Fruit fly (Drosophila melanogaster) whole organism, embryonic: ENCODE measurements around the gene CG42854.

Experiments
- Atf-2 ChIP-seq: fragments of 200-800 bp; sonication (Bioruptor generic); optimal IDR thresholded peaks from 2 replicates; lab custom pipeline; 2016; ENCODE audit warnings: missing biosample characterization, missing genetic modification characterization
- Bgb ChIP-seq: fragments of 200-800 bp; sonication (Bioruptor generic); IDR thresholded peaks from 2 replicates; pipeline ENCODE4 v1.3.6; 2022; ENCODE audit warnings: missing biosample characterization, missing genetic modification characterization; ENCODE audit not compliant: partially characterized antibody
- BtbVII ChIP-seq: fragments of 200-800 bp; sonication (Bioruptor generic); optimal IDR thresholded peaks from 3 replicates; lab custom pipeline; 2017; ENCODE audit warnings: missing biosample characterization, mild to moderate bottlenecking, missing genetic modification characterization
- CG1233 ChIP-seq: fragments of 200-800 bp; sonication (Bioruptor generic); optimal IDR thresholded peaks from 4 replicates; lab custom pipeline; 2018; ENCODE audit warnings: missing biosample characterization, mild to moderate bottlenecking, missing genetic modification characterization
- CG12942 ChIP-seq: fragments of 200-800 bp; sonication (Bioruptor generic); optimal IDR thresholded peaks from 3 replicates; lab custom pipeline; 2016; ENCODE audit warnings: missing biosample characterization, missing genetic modification characterization
- CG14667 ChIP-seq: fragments of 200-800 bp; sonication (Bioruptor generic); IDR thresholded peaks from 2 replicates; pipeline ENCODE4 v1.3.6; 2022; ENCODE audit warnings: missing biosample characterization, missing genetic modification characterization
- CG17568 ChIP-seq: fragments of 200-800 bp; sonication (Bioruptor generic); optimal IDR thresholded peaks from 2 replicates; lab custom pipeline; 2018; ENCODE audit warnings: missing biosample characterization, mild to moderate bottlenecking, missing genetic modification characterization, moderate library complexity
- CG17612 ChIP-seq: fragments of 200-800 bp; sonication (Bioruptor generic); IDR thresholded peaks from 2 replicates; pipeline ENCODE4 v1.3.6; 2022; ENCODE audit warnings: missing biosample characterization, missing genetic modification characterization
- CG1832 ChIP-seq: fragments of 200-800 bp; sonication (Bioruptor generic); optimal IDR thresholded peaks from 2 replicates; lab custom pipeline; 2017; ENCODE audit warnings: missing biosample characterization, mild to moderate bottlenecking, missing genetic modification characterization, inconsistent platforms
- CG30020 ChIP-seq: fragments of 200-800 bp; optimal IDR thresholded peaks from 2 replicates; lab custom pipeline; 2019; ENCODE audit warnings: missing biosample characterization, mild to moderate bottlenecking, missing genetic modification characterization, moderate library complexity
- CG3838 ChIP-seq: fragments of 200-800 bp; sonication (Bioruptor generic); optimal IDR thresholded peaks from 3 replicates; lab custom pipeline; 2016; ENCODE audit warnings: missing biosample characterization, missing genetic modification characterization
- CG6175 ChIP-seq: fragments of 200-800 bp; sonication (Bioruptor generic); IDR thresholded peaks from 3 replicates; pipeline ENCODE4 v1.3.6; 2022; ENCODE audit warnings: missing biosample characterization, missing genetic modification characterization
- CG7271 ChIP-seq: fragments of 200-800 bp; sonication (Bioruptor generic); optimal IDR thresholded peaks from 2 replicates; lab custom pipeline; 2018; ENCODE audit warnings: missing biosample characterization, mild to moderate bottlenecking, missing genetic modification characterization, moderate library complexity
- CG7839 ChIP-seq: fragments of 200-800 bp; sonication (Bioruptor generic); optimal IDR thresholded peaks from 3 replicates; lab custom pipeline; 2018; ENCODE audit warnings: missing biosample characterization, mild to moderate bottlenecking, missing genetic modification characterization, moderate library complexity
- CG7963 ChIP-seq: fragments of 200-800 bp; sonication (Bioruptor generic); IDR thresholded peaks from 3 replicates; pipeline ENCODE4 v1.3.6; 2022; ENCODE audit warnings: missing biosample characterization, missing genetic modification characterization; ENCODE audit not compliant: partially characterized antibody
- CG9797 ChIP-seq: fragments of 200-800 bp; sonication (Bioruptor generic); optimal IDR thresholded peaks from 3 replicates; lab custom pipeline; 2018; ENCODE audit warnings: missing biosample characterization, mild to moderate bottlenecking, missing genetic modification characterization
- D19A ChIP-seq: fragments of 200-800 bp; optimal IDR thresholded peaks from 3 replicates; lab custom pipeline; 2019; ENCODE audit warnings: missing biosample characterization, mild to moderate bottlenecking, missing genetic modification characterization, moderate library complexity
- Dref ChIP-seq: fragments of 200-800 bp; sonication (Bioruptor generic); IDR thresholded peaks from 2 replicates; pipeline ENCODE4 v1.3.6; 2022; ENCODE audit warnings: missing biosample characterization, missing genetic modification characterization
- HHEX ChIP-seq: fragments of 200-800 bp; sonication (Bioruptor generic); optimal IDR thresholded peaks from 3 replicates; lab custom pipeline; 2017; ENCODE audit warnings: missing biosample characterization, mild to moderate bottlenecking, missing genetic modification characterization, missing genetic modification reagents
- Hand ChIP-seq: fragments of 200-800 bp; sonication (Bioruptor generic); optimal IDR thresholded peaks from 2 replicates; lab custom pipeline; 2017; ENCODE audit warnings: mild to moderate bottlenecking, missing biosample characterization, missing genetic modification reagents, missing genetic modification characterization
- Hmr ChIP-seq: fragments of 200-800 bp; sonication (Bioruptor generic); optimal IDR thresholded peaks from 3 replicates; lab custom pipeline; 2017; ENCODE audit warnings: mild to moderate bottlenecking, missing biosample characterization, missing genetic modification reagents, missing genetic modification characterization
- Hmx ChIP-seq: fragments of 200-800 bp; sonication (Bioruptor generic); optimal IDR thresholded peaks from 2 replicates; lab custom pipeline; 2016; ENCODE audit warnings: missing biosample characterization, missing genetic modification characterization
- Jarid2 ChIP-seq: fragments of 200-800 bp; sonication (Bioruptor generic); optimal IDR thresholded peaks from 3 replicates; lab custom pipeline; 2017; ENCODE audit warnings: mild to moderate bottlenecking, missing biosample characterization, missing genetic modification reagents, missing genetic modification characterization
- Kr ChIP-seq: fragments of 200-800 bp; sonication (Bioruptor generic); optimal IDR thresholded peaks from 2 replicates; lab custom pipeline; 2017; ENCODE audit warnings: missing biosample characterization, mild to moderate bottlenecking, missing genetic modification characterization
- NC2α ChIP-seq: fragments of 200-800 bp; sonication (Bioruptor generic); optimal IDR thresholded peaks from 2 replicates; lab custom pipeline; 2016; ENCODE audit warnings: missing biosample characterization, missing genetic modification characterization
- Neu2 ChIP-seq: fragments of 200-800 bp; sonication (Bioruptor generic); optimal IDR thresholded peaks from 3 replicates; lab custom pipeline; 2016; ENCODE audit warnings: missing biosample characterization, missing genetic modification characterization, borderline replicate concordance
- Oaz ChIP-seq: fragments of 200-800 bp; sonication (Bioruptor generic); IDR thresholded peaks from 2 replicates; pipeline ENCODE4 v1.3.6; 2022; ENCODE audit warnings: missing biosample characterization, missing genetic modification characterization
- Rfx ChIP-seq: fragments of 200-800 bp; sonication (Bioruptor generic); IDR thresholded peaks from 2 replicates; pipeline ENCODE4 v1.3.6; 2022; ENCODE audit warnings: missing biosample characterization, missing genetic modification characterization
- Ssrp ChIP-seq: fragments of 200-800 bp; sonication (Bioruptor generic); optimal IDR thresholded peaks from 2 replicates; lab custom pipeline; 2018; ENCODE audit warnings: missing biosample characterization, mild to moderate bottlenecking, missing genetic modification characterization, moderate library complexity
- Trl ChIP-seq, 3 experiments: fragments of >200 bp in 2 of 3; fragments of 200-800 bp in 1 of 3; sonication (Bioruptor generic) in 1 of 3; optimal IDR thresholded peaks; 2 replicates in 1 of 3; 3 replicates in 2 of 3; lab custom pipeline; 2016 to 2017; ENCODE audit warnings: missing biosample characterization in 1 of 3, missing genetic modification characterization in 1 of 3
- al ChIP-seq: fragments of 200-800 bp; sonication (Bioruptor generic); IDR thresholded peaks from 2 replicates; pipeline ENCODE4 v1.3.6; 2022; ENCODE audit warnings: missing biosample characterization, missing genetic modification characterization
- aop ChIP-seq: fragments of 200-800 bp; sonication (Bioruptor generic); IDR thresholded peaks from 2 replicates; pipeline ENCODE4 v1.3.6; 2022; ENCODE audit warnings: missing biosample characterization, missing genetic modification characterization
- bbx ChIP-seq: fragments of 200-800 bp; sonication (Bioruptor generic); IDR thresholded peaks from 2 replicates; pipeline ENCODE4 v1.3.6; 2022; ENCODE audit warnings: missing biosample characterization, missing genetic modification characterization; ENCODE audit not compliant: partially characterized antibody
- cato ChIP-seq: fragments of 200-800 bp; sonication (Bioruptor generic); optimal IDR thresholded peaks from 2 replicates; lab custom pipeline; 2016; ENCODE audit warnings: missing biosample characterization, missing genetic modification characterization, borderline replicate concordance
- caup ChIP-seq: fragments of 200-800 bp; sonication (Bioruptor generic); optimal IDR thresholded peaks from 3 replicates; lab custom pipeline; 2017; ENCODE audit warnings: missing biosample characterization, mild to moderate bottlenecking, missing genetic modification characterization, moderate library complexity; ENCODE audit not compliant: severe bottlenecking
- exex ChIP-seq: fragments of 200-800 bp; sonication (Bioruptor generic); optimal IDR thresholded peaks from 4 replicates; lab custom pipeline; 2018; ENCODE audit warnings: missing biosample characterization, mild to moderate bottlenecking, missing genetic modification characterization, moderate library complexity
- gem ChIP-seq: fragments of 200-800 bp; sonication (Bioruptor generic); optimal IDR thresholded peaks from 2 replicates; lab custom pipeline; 2019; ENCODE audit warnings: missing biosample characterization, mild to moderate bottlenecking, missing genetic modification characterization, moderate library complexity
- grn ChIP-seq: fragments of 200-800 bp; sonication (Bioruptor generic); optimal IDR thresholded peaks from 3 replicates; lab custom pipeline; 2017; ENCODE audit warnings: missing biosample characterization, missing genetic modification characterization
- inv ChIP-seq: fragments of 200-800 bp; sonication (Bioruptor generic); IDR thresholded peaks from 2 replicates; pipeline ENCODE4 v1.3.6; 2022; ENCODE audit warnings: missing biosample characterization, missing genetic modification characterization; ENCODE audit not compliant: partially characterized antibody
- luna ChIP-seq: fragments of 200-800 bp; sonication (Bioruptor generic); optimal IDR thresholded peaks from 2 replicates; lab custom pipeline; 2016; ENCODE audit warnings: missing biosample characterization, missing genetic modification characterization
- maf-S ChIP-seq: fragments of 200-800 bp; sonication (Bioruptor generic); optimal IDR thresholded peaks from 2 replicates; lab custom pipeline; 2016; ENCODE audit warnings: missing biosample characterization, missing genetic modification characterization
- psq ChIP-seq: fragments of 200-800 bp; sonication (Bioruptor generic); optimal IDR thresholded peaks from 2 replicates; lab custom pipeline; 2017; ENCODE audit warnings: missing biosample characterization, missing genetic modification characterization
- sisA ChIP-seq: fragments of 200-800 bp; sonication (Bioruptor generic); IDR thresholded peaks from 2 replicates; pipeline ENCODE4 v1.3.6; 2022; ENCODE audit warnings: missing biosample characterization, missing genetic modification characterization
- slbo ChIP-seq: fragments of 200-800 bp; sonication (Bioruptor generic); IDR thresholded peaks from 2 replicates; pipeline ENCODE4 v1.3.6; 2022; ENCODE audit warnings: missing biosample characterization, missing genetic modification characterization
- sug ChIP-seq: fragments of 200-800 bp; optimal IDR thresholded peaks from 2 replicates; lab custom pipeline; 2019; ENCODE audit warnings: missing biosample characterization, mild to moderate bottlenecking, missing genetic modification characterization, moderate library complexity
- tin ChIP-seq: fragments of 200-800 bp; sonication (Bioruptor generic); optimal IDR thresholded peaks from 3 replicates; lab custom pipeline; 2016; ENCODE audit warnings: missing biosample characterization, missing genetic modification characterization
- trh ChIP-seq: fragments of 200-800 bp; sonication (Bioruptor generic); optimal IDR thresholded peaks from 2 replicates; lab custom pipeline; 2016; ENCODE audit warnings: missing biosample characterization, missing genetic modification characterization
- zf30C ChIP-seq: fragments of 200-800 bp; sonication (Bioruptor generic); optimal IDR thresholded peaks from 3 replicates; lab custom pipeline; 2018; ENCODE audit warnings: missing biosample characterization, mild to moderate bottlenecking, missing genetic modification characterization

The CG42854 gene

dm6 chrX:17292050-17292730 is 45.4 kb upstream of the CG42854 start (continued):
- TF ChIP-seq caup (GFP tag; lab: Kevin White, UChicago) (peak; percentile 70), BtbVII (peak; percentile 66), grn (no peak), Ssrp (tag; lab: Kevin White, UChicago) (peak; percentile 64), CG7839 (tag; lab: Kevin White, UChicago) (peak; percentile 82), NC2α (GFP tag; lab: Kevin White, UChicago) (no peak), Bgb (GFP tag; lab: Robert Waterston, UW) (no peak), tin (GFP tag; lab: Kevin White, UChicago) (peak; percentile 47), zf30C (no peak), CG30020 (tag; lab: Kevin White, UChicago) (peak; percentile 17), CG9797 (GFP tag; lab: Kevin White, UChicago) (no peak), Rfx (peak; percentile 69), cato (no peak), CG1832 (GFP tag; lab: Kevin White, UChicago) (no peak), sisA (no peak; the same call in 1 of the 2 replicates), trh (GFP tag; lab: Kevin White, UChicago) (no peak), psq (GFP tag; lab: Kevin White, UChicago) (no peak), Dref (no peak), maf-S (GFP tag; lab: Kevin White, UChicago) (no peak), Oaz (GFP tag; lab: Robert Waterston, UW) (0 out of 2 replicates have a peak, but pooled peaks have one; percentile 25), luna (GFP tag; lab: Kevin White, UChicago) (peak; percentile 37), CG14667 (GFP tag; lab: Robert Waterston, UW) (no peak), CG3838 (GFP tag; lab: Kevin White, UChicago) (no peak), slbo (GFP tag; lab: Robert Waterston, UW) (peak; percentile 63), bbx (GFP tag; lab: Robert Waterston, UW) (no peak), Hand (GFP tag; lab: Kevin White, UChicago) (peak; percentile 60), Atf-2 (GFP tag; lab: Kevin White, UChicago) (peak; percentile 37), CG17612 (GFP tag; lab: Robert Waterston, UW) (0 out of 2 replicates have a peak, but pooled peaks have one; percentile 18), Jarid2 (GFP tag; lab: Kevin White, UChicago) (no peak), Kr (GFP tag; lab: Kevin White, UChicago) (no peak), CG17568 (peak; percentile 50), Neu2 (GFP tag; lab: Kevin White, UChicago) (no peak), CG12942 (GFP tag; lab: Kevin White, UChicago) (no peak), D19A (tag; lab: Kevin White, UChicago) (peak; percentile 65), CG7271 (no peak), CG6175 (GFP tag; lab: Robert Waterston, UW) (no peak), sug (tag; lab: Kevin White, UChicago) (peak; percentile 49), Hmx (GFP tag; lab: Kevin White, UChicago) (peak; percentile 49), HHEX (peak; percentile 73), exex (peak; percentile 97), CG7963 (GFP tag; lab: Robert Waterston, UW) (no peak), Trl (optimal IDR thresholded peaks at IDR 0.05; lab: Kevin White, UChicago) (no peak), Trl (GFP tag; optimal IDR thresholded peaks at IDR 0.05; lab: Kevin White, UChicago) (peak; percentile 47), aop (GFP tag; lab: Robert Waterston, UW) (no peak), al (peak; percentile 36; the same call in 1 of the 2 replicates), inv (GFP tag; lab: Robert Waterston, UW) (no peak), gem (tag; lab: Kevin White, UChicago) (peak; percentile 82), CG1233 (GFP tag; lab: Kevin White, UChicago) (peak; percentile 60), Hmr (GFP tag; lab: Kevin White, UChicago) (peak; percentile 80)
